Fruit fly (Drosophila melanogaster) whole organism, embryonic: Measurements from ENCODE around the gene CG14207.

ENCODE experiments used
- Ada2b ChIP-seq: fragments of 200-800 bp; sonication (Bioruptor generic); IDR thresholded peaks from 2 replicates; pipeline ENCODE4 v1.3.6; 2022; ENCODE audit warnings: missing biosample characterization, missing genetic modification characterization
- Atf3 ChIP-seq: fragments of 200-800 bp; sonication (Bioruptor generic); optimal IDR thresholded peaks from 3 replicates; lab custom pipeline; 2016; ENCODE audit warnings: missing biosample characterization, missing genetic modification characterization
- B-H1 ChIP-seq: fragments of 200-800 bp; sonication (Bioruptor generic); IDR thresholded peaks from 3 replicates; pipeline ENCODE4 v1.3.6; 2022; ENCODE audit warnings: missing biosample characterization, missing genetic modification characterization
- BEAF-32 ChIP-seq: fragments of 200-800 bp; sonication (Bioruptor generic); optimal IDR thresholded peaks from 3 replicates; lab custom pipeline; 2017; ENCODE audit warnings: missing biosample characterization, missing genetic modification characterization, mild to moderate bottlenecking, moderate library complexity, missing genetic modification reagents
- CG10274 ChIP-seq: fragments of 200-800 bp; sonication (Bioruptor generic); optimal IDR thresholded peaks from 3 replicates; lab custom pipeline; 2017; ENCODE audit warnings: missing biosample characterization, mild to moderate bottlenecking, missing genetic modification characterization
- CG10959 ChIP-seq: fragments of 200-800 bp; sonication (Bioruptor generic); IDR thresholded peaks from 2 replicates; pipeline ENCODE4 v1.3.6; 2022; ENCODE audit warnings: missing biosample characterization, missing genetic modification characterization
- CG11504 ChIP-seq: fragments of 200-800 bp; sonication (Bioruptor generic); optimal IDR thresholded peaks from 3 replicates; lab custom pipeline; 2019; ENCODE audit warnings: missing biosample characterization, mild to moderate bottlenecking, missing genetic modification characterization, moderate library complexity
- CG11695 ChIP-seq: fragments of 200-800 bp; sonication (Bioruptor generic); IDR thresholded peaks from 3 replicates; pipeline ENCODE4 v1.3.6; 2022; ENCODE audit warnings: missing biosample characterization, missing genetic modification characterization
- CG12071 ChIP-seq: fragments of 200-800 bp; sonication (Bioruptor generic); optimal IDR thresholded peaks from 3 replicates; lab custom pipeline; 2018; ENCODE audit warnings: missing biosample characterization, mild to moderate bottlenecking, missing genetic modification characterization
- CG13287 ChIP-seq: fragments of 200-800 bp; sonication (Bioruptor generic); IDR thresholded peaks from 2 replicates; pipeline ENCODE4 v1.3.6; 2022; ENCODE audit warnings: missing biosample characterization, missing genetic modification characterization; ENCODE audit not compliant: partially characterized antibody
- CG13894 ChIP-seq: fragments of 200-800 bp; sonication (Bioruptor generic); optimal IDR thresholded peaks from 3 replicates; lab custom pipeline; 2018; ENCODE audit warnings: missing biosample characterization, mild to moderate bottlenecking, missing genetic modification characterization, moderate library complexity
- CG15601 ChIP-seq: fragments of 200-800 bp; sonication (Bioruptor generic); optimal IDR thresholded peaks from 3 replicates; lab custom pipeline; 2019; ENCODE audit warnings: missing biosample characterization, mild to moderate bottlenecking, missing genetic modification characterization, moderate library complexity
- CG16815 ChIP-seq: fragments of 200-800 bp; sonication (Bioruptor generic); optimal IDR thresholded peaks from 3 replicates; lab custom pipeline; 2017; ENCODE audit warnings: missing biosample characterization, mild to moderate bottlenecking, missing genetic modification characterization
- CG17359 ChIP-seq: fragments of 200-800 bp; sonication (Bioruptor generic); optimal IDR thresholded peaks from 3 replicates; lab custom pipeline; 2018; ENCODE audit warnings: missing biosample characterization, mild to moderate bottlenecking, missing genetic modification characterization, moderate library complexity
- CG17912 ChIP-seq: fragments of 200-800 bp; sonication (Bioruptor generic); optimal IDR thresholded peaks from 2 replicates; lab custom pipeline; 2018; ENCODE audit warnings: missing biosample characterization, mild to moderate bottlenecking, missing genetic modification characterization
- CG2120 ChIP-seq: fragments of 200-800 bp; sonication (Bioruptor generic); optimal IDR thresholded peaks from 3 replicates; lab custom pipeline; 2016; ENCODE audit warnings: missing biosample characterization, missing genetic modification characterization
- CG2889 ChIP-seq: fragments of 200-800 bp; sonication (Bioruptor generic); IDR thresholded peaks from 3 replicates; pipeline ENCODE4 v1.3.6; 2022; ENCODE audit warnings: missing biosample characterization, missing genetic modification characterization
- CG30403 ChIP-seq: fragments of 200-800 bp; sonication (Bioruptor generic); optimal IDR thresholded peaks from 3 replicates; lab custom pipeline; 2016; ENCODE audit warnings: missing biosample characterization, missing genetic modification characterization
- CG3281 ChIP-seq: fragments of 200-800 bp; sonication (Bioruptor generic); optimal IDR thresholded peaks from 3 replicates; lab custom pipeline; 2017; ENCODE audit warnings: missing biosample characterization, mild to moderate bottlenecking, missing genetic modification characterization
- CG33213 ChIP-seq: fragments of 200-800 bp; sonication (Bioruptor generic); optimal IDR thresholded peaks from 3 replicates; lab custom pipeline; 2016; ENCODE audit warnings: missing biosample characterization, missing genetic modification characterization
- CG4404 ChIP-seq: fragments of 200-800 bp; sonication (Bioruptor generic); IDR thresholded peaks from 2 replicates; pipeline ENCODE4 v1.3.6; 2022; ENCODE audit warnings: missing biosample characterization, missing genetic modification characterization
- CG5245 ChIP-seq: fragments of 200-800 bp; sonication (Bioruptor generic); optimal IDR thresholded peaks from 3 replicates; lab custom pipeline; 2016; ENCODE audit warnings: missing biosample characterization, missing genetic modification characterization
- CG6683 ChIP-seq: fragments of 200-800 bp; sonication (Bioruptor generic); optimal IDR thresholded peaks from 2 replicates; lab custom pipeline; 2017; ENCODE audit warnings: missing biosample characterization, mild to moderate bottlenecking, missing genetic modification characterization, missing genetic modification reagents
- CG7928 ChIP-seq: fragments of 200-800 bp; sonication (Bioruptor generic); optimal IDR thresholded peaks from 2 replicates; lab custom pipeline; 2017; ENCODE audit warnings: missing biosample characterization, mild to moderate bottlenecking, missing genetic modification characterization
- CG9437 ChIP-seq: fragments of 200-800 bp; sonication (Bioruptor generic); optimal IDR thresholded peaks from 2 replicates; lab custom pipeline; 2018; ENCODE audit warnings: missing biosample characterization, mild to moderate bottlenecking, missing genetic modification characterization
- Dad ChIP-seq: fragments of 200-800 bp; sonication (Bioruptor generic); optimal IDR thresholded peaks from 3 replicates; lab custom pipeline; 2016; ENCODE audit warnings: missing biosample characterization, missing genetic modification characterization
- Ets65A ChIP-seq: fragments of 200-800 bp; sonication (Bioruptor generic); peaks from one replicate; lab custom pipeline; 2016; ENCODE audit warnings: missing biosample characterization, missing genetic modification characterization
- Fer2 ChIP-seq: fragments of 200-800 bp; sonication (Bioruptor generic); optimal IDR thresholded peaks from 2 replicates; lab custom pipeline; 2018; ENCODE audit warnings: missing biosample characterization, mild to moderate bottlenecking, missing genetic modification characterization, moderate library complexity
- H2.0 ChIP-seq: fragments of 200-800 bp; sonication (Bioruptor generic); IDR thresholded peaks from 2 replicates; pipeline ENCODE4 v1.3.6; 2022; ENCODE audit warnings: missing biosample characterization, missing genetic modification characterization
- Hmx ChIP-seq: fragments of 200-800 bp; sonication (Bioruptor generic); optimal IDR thresholded peaks from 2 replicates; lab custom pipeline; 2016; ENCODE audit warnings: missing biosample characterization, missing genetic modification characterization
- Myb ChIP-seq: fragments of 200-800 bp; sonication (Bioruptor generic); optimal IDR thresholded peaks from 2 replicates; lab custom pipeline; 2016; ENCODE audit warnings: missing biosample characterization, missing genetic modification characterization
- Sox102F ChIP-seq: fragments of 200-800 bp; sonication (Bioruptor generic); optimal IDR thresholded peaks from 2 replicates; lab custom pipeline; 2018; ENCODE audit warnings: missing biosample characterization, mild to moderate bottlenecking, missing genetic modification characterization, moderate library complexity
- bigmax ChIP-seq: fragments of 200-800 bp; sonication (Bioruptor generic); optimal IDR thresholded peaks from 2 replicates; lab custom pipeline; 2018; ENCODE audit warnings: missing biosample characterization, mild to moderate bottlenecking, missing genetic modification characterization
- chn ChIP-seq: fragments of 200-800 bp; sonication (Bioruptor generic); optimal IDR thresholded peaks from 2 replicates; lab custom pipeline; 2016; ENCODE audit warnings: missing biosample characterization, missing genetic modification characterization
- cwo ChIP-seq: fragments of 200-800 bp; sonication (Bioruptor generic); optimal IDR thresholded peaks from 3 replicates; lab custom pipeline; 2017; ENCODE audit warnings: missing biosample characterization, missing genetic modification characterization, mild to moderate bottlenecking, moderate library complexity, missing genetic modification reagents
- dan ChIP-seq: fragments of 200-800 bp; sonication (Bioruptor generic); IDR thresholded peaks from 2 replicates; pipeline ENCODE4 v1.3.6; 2022; ENCODE audit warnings: missing biosample characterization, missing genetic modification characterization
- emc ChIP-seq: fragments of 200-800 bp; sonication (Bioruptor generic); optimal IDR thresholded peaks from 2 replicates; lab custom pipeline; 2016; ENCODE audit warnings: missing biosample characterization, missing genetic modification characterization
- ewg ChIP-seq: fragments of 200-800 bp; sonication (Bioruptor generic); optimal IDR thresholded peaks from 3 replicates; lab custom pipeline; 2017; ENCODE audit warnings: mild to moderate bottlenecking, missing biosample characterization, missing genetic modification reagents, missing genetic modification characterization
- hth ChIP-seq: fragments of >200 bp; optimal IDR thresholded peaks from 2 replicates; lab custom pipeline; 2017; ENCODE audit warnings: inconsistent platforms
- jumu ChIP-seq: fragments of 200-800 bp; sonication (Bioruptor generic); optimal IDR thresholded peaks from 3 replicates; lab custom pipeline; 2016; ENCODE audit warnings: missing biosample characterization, missing genetic modification characterization
- ken ChIP-seq: fragments of 200-800 bp; sonication (Bioruptor generic); IDR thresholded peaks from 3 replicates; pipeline ENCODE4 v1.3.6; 2022; ENCODE audit warnings: missing biosample characterization, missing genetic modification characterization
- oc ChIP-seq: fragments of 200-800 bp; sonication (Bioruptor generic); optimal IDR thresholded peaks from 2 replicates; lab custom pipeline; 2018; ENCODE audit warnings: missing biosample characterization, mild to moderate bottlenecking, missing genetic modification characterization, moderate library complexity
- ro ChIP-seq: fragments of 200-800 bp; sonication (Bioruptor generic); IDR thresholded peaks from 2 replicates; pipeline ENCODE4 v1.3.6; 2022; ENCODE audit warnings: missing biosample characterization, missing genetic modification characterization
- salm ChIP-seq: fragments of 200-800 bp; sonication (Bioruptor generic); optimal IDR thresholded peaks from 2 replicates; lab custom pipeline; 2018; ENCODE audit warnings: missing biosample characterization, mild to moderate bottlenecking, missing genetic modification characterization
- scrt ChIP-seq: fragments of 200-800 bp; sonication (Bioruptor generic); optimal IDR thresholded peaks from 2 replicates; lab custom pipeline; 2018; ENCODE audit warnings: missing biosample characterization, mild to moderate bottlenecking, missing genetic modification characterization, moderate library complexity
- sens-2 ChIP-seq: fragments of 200-800 bp; sonication (Bioruptor generic); IDR thresholded peaks from 2 replicates; pipeline ENCODE4 v1.3.6; 2022; ENCODE audit warnings: missing biosample characterization, missing genetic modification characterization
- seq ChIP-seq: fragments of 200-800 bp; sonication (Bioruptor generic); IDR thresholded peaks from 2 replicates; pipeline ENCODE4 v1.3.6; 2022; ENCODE audit warnings: missing biosample characterization, missing genetic modification characterization
- sisA ChIP-seq: fragments of 200-800 bp; sonication (Bioruptor generic); IDR thresholded peaks from 2 replicates; pipeline ENCODE4 v1.3.6; 2022; ENCODE audit warnings: missing biosample characterization, missing genetic modification characterization
- sug ChIP-seq: fragments of 200-800 bp; optimal IDR thresholded peaks from 2 replicates; lab custom pipeline; 2019; ENCODE audit warnings: missing biosample characterization, mild to moderate bottlenecking, missing genetic modification characterization, moderate library complexity
- wdn ChIP-seq: fragments of 200-800 bp; sonication (Bioruptor generic); IDR thresholded peaks from 2 replicates; pipeline ENCODE4 v1.3.6; 2022; ENCODE audit warnings: missing biosample characterization, missing genetic modification characterization
- zen2 ChIP-seq: fragments of 200-800 bp; sonication (Bioruptor generic); IDR thresholded peaks from 3 replicates; pipeline ENCODE4 v1.3.6; 2022; ENCODE audit warnings: missing biosample characterization, missing genetic modification characterization; ENCODE audit not compliant: partially characterized antibody

CG14207 gene

DNA sequence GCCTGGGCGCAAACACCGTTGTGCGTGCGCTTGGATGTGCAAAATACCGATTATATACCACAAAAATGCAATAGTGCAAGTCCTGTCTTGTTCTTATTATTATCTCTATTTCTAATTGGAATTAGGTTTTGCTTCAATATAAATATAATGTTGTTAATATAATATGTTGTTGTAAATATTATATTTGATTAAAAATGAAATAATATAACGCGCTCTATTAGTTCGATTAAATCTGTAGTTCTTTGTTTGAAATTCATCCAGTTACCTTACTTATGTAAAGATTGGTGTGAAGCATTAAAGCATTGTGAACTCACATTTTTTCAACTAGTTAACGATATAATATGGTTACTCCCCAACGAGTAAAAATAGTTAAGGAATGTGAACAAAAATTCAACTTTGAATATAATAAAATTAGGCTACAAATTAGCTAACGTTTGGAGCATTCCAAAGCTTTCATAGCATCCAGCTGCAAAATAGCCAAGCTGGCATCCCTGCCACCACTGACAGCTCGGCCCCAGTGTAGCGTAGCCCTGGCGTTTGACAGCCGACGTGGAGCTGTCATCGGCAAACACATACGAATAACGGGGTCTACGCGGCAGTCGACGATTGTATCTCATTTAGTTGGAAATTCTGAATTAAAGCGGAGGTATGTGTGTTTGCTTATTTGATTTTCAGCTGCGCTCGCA is 38.0 kb downstream of the CG14207 start, which contains the start of the genes CG12237 and Sec61gamma (continued):
- TF ChIP-seq CG15601 (tag; lab: Kevin White, UChicago) = peak; percentile 24
- peak; percentile 26 for TF ChIP-seq CG17359 (tag; lab: Kevin White, UChicago)
- no peak for TF ChIP-seq CG5245 (GFP tag; lab: Kevin White, UChicago)
- peak; percentile 39 for TF ChIP-seq CG33213 (GFP tag; lab: Kevin White, UChicago)
- TF ChIP-seq sens-2 (GFP tag; lab: Robert Waterston, UW) = no peak
- TF ChIP-seq scrt = no peak
- TF ChIP-seq CG12071 = no peak
- peak; percentile 44 for TF ChIP-seq sug (tag; lab: Kevin White, UChicago)
- 0 out of 3 replicates have a peak, but pooled peaks have one; percentile 54 for TF ChIP-seq ken (GFP tag; lab: Robert Waterston, UW)
- no peak for TF ChIP-seq chn (GFP tag; lab: Kevin White, UChicago)
- no peak for TF ChIP-seq seq (GFP tag; lab: Robert Waterston, UW)
- no peak for TF ChIP-seq CG2120 (GFP tag; lab: Kevin White, UChicago)
- TF ChIP-seq dan (GFP tag; lab: Robert Waterston, UW) = no peak
- peak; percentile 11 for TF ChIP-seq ewg (GFP tag; lab: Kevin White, UChicago)
- peak; percentile 66 for TF ChIP-seq CG3281 (GFP tag; lab: Kevin White, UChicago)
- TF ChIP-seq CG13287 (GFP tag; lab: Robert Waterston, UW) = no peak; the same call in 1 of the 2 replicates
- TF ChIP-seq Myb (GFP tag; lab: Kevin White, UChicago) = peak; percentile 22
- peak; percentile 59 for TF ChIP-seq Ets65A (GFP tag; lab: Kevin White, UChicago)
- TF ChIP-seq salm (tag; lab: Kevin White, UChicago) = no peak
- TF ChIP-seq CG17912 (GFP tag; lab: Kevin White, UChicago) = no peak
- no peak for TF ChIP-seq cwo (GFP tag; lab: Kevin White, UChicago)
- no peak for TF ChIP-seq Ada2b (GFP tag; lab: Robert Waterston, UW)
- TF ChIP-seq CG2889 (GFP tag; lab: Robert Waterston, UW) = no peak
- 0 out of 2 replicates have a peak, but pooled peaks have one; percentile 6 for TF ChIP-seq H2.0 (GFP tag; lab: Robert Waterston, UW)
- no peak for TF ChIP-seq zen2 (GFP tag; lab: Robert Waterston, UW)
- no peak for TF ChIP-seq CG4404 (GFP tag; lab: Robert Waterston, UW)
- TF ChIP-seq CG7928 (GFP tag; lab: Kevin White, UChicago) = peak; percentile 93
- TF ChIP-seq jumu (GFP tag; lab: Kevin White, UChicago) = peak; percentile 6
- TF ChIP-seq CG10959 (GFP tag; lab: Robert Waterston, UW) = no peak
- no peak for TF ChIP-seq CG16815 (GFP tag; lab: Kevin White, UChicago)
- TF ChIP-seq CG11504 (tag; lab: Kevin White, UChicago) = no peak
- no peak for TF ChIP-seq bigmax (GFP tag; lab: Kevin White, UChicago)
- no peak for TF ChIP-seq CG9437 (GFP tag; lab: Kevin White, UChicago)
- TF ChIP-seq CG10274 = no peak
- no peak for TF ChIP-seq wdn (GFP tag; lab: Robert Waterston, UW)
- no peak for TF ChIP-seq emc (GFP tag; lab: Kevin White, UChicago)
- no peak for TF ChIP-seq Fer2
- no peak for TF ChIP-seq oc (tag; lab: Kevin White, UChicago)
- TF ChIP-seq CG30403 = no peak
- no peak for TF ChIP-seq B-H1
- TF ChIP-seq BEAF-32 (GFP tag; lab: Kevin White, UChicago) = peak; percentile 44
- TF ChIP-seq CG11695 = no peak
- no peak for TF ChIP-seq CG6683
- TF ChIP-seq ro (GFP tag; lab: Robert Waterston, UW) = no peak
- no peak for TF ChIP-seq Hmx (GFP tag; lab: Kevin White, UChicago)
- peak; percentile 24 for TF ChIP-seq Dad
- TF ChIP-seq Sox102F = no peak
- TF ChIP-seq hth = no peak
- TF ChIP-seq CG13894 (tag; lab: Kevin White, UChicago) = peak; percentile 61
- TF ChIP-seq sisA (GFP tag; lab: Robert Waterston, UW) = 0 out of 2 replicates have a peak, but pooled peaks have one; percentile 12
- no peak for TF ChIP-seq Atf3 (GFP tag; lab: Kevin White, UChicago)
